Worm (Caenorhabditis elegans) whole organism, L3 larva: Measurements from ENCODE around the gene gpa-18.

Source experiments
- ama-1 ChIP-seq: fragments of 150-350 bp; optimal IDR thresholded peaks from 2 replicates; lab custom pipeline; 2018
- daf-12 ChIP-seq: fragments of 150-350 bp; optimal IDR thresholded peaks from 2 replicates; lab custom pipeline; 2014; ENCODE audit warnings: missing biosample characterization, missing genetic modification reagents, missing genetic modification characterization
- fkh-10 ChIP-seq: sonication (generic microtip); optimal IDR thresholded peaks from 2 replicates; lab custom pipeline; 2017; ENCODE audit warnings: missing biosample characterization, missing genetic modification reagents, missing genetic modification characterization
- jun-1 ChIP-seq: fragments of 150-350 bp; optimal IDR thresholded peaks from 2 replicates; lab custom pipeline; 2014; ENCODE audit warnings: missing biosample characterization, missing genetic modification reagents, missing genetic modification characterization
- nhr-237 ChIP-seq: fragments of 150-350 bp; optimal IDR thresholded peaks from 2 replicates; lab custom pipeline; 2014; ENCODE audit warnings: missing biosample characterization, missing genetic modification characterization
- nhr-25 ChIP-seq: sonication (generic microtip); optimal IDR thresholded peaks from 2 replicates; lab custom pipeline; 2017; ENCODE audit warnings: missing biosample characterization, missing genetic modification characterization

- no peak for TF ChIP-seq nhr-237 (tag; lab: Kevin White, UChicago)
- no peak for TF ChIP-seq daf-12 (tag; lab: Kevin White, UChicago)
- no peak for TF ChIP-seq ama-1 (lab: Kevin White, UChicago)
- TF ChIP-seq jun-1 (tag; lab: Kevin White, UChicago), result no peak
- peak; percentile 66 for TF ChIP-seq nhr-25 (tag; lab: Kevin White, UChicago)
- no peak for TF ChIP-seq fkh-10 (GFP tag; lab: Kevin White, UChicago)
Measured at ce11 chrIV:5216349-5216748, 20.9 kb upstream of the gpa-18 start.
